Fruit fly (Drosophila melanogaster) whole organism, wandering third instar larva: ENCODE results near the gene beag.

ENCODE experiments used
- CG32264 ChIP-seq: fragments of 200-800 bp; sonication (Bioruptor generic); optimal IDR thresholded peaks from 2 replicates; lab custom pipeline; 2016; ENCODE audit warnings: missing biosample characterization, missing genetic modification characterization
- CrebA ChIP-seq: fragments of 200-800 bp; sonication (Bioruptor generic); optimal IDR thresholded peaks from 2 replicates; lab custom pipeline; 2016; ENCODE audit warnings: missing biosample characterization, mild to moderate bottlenecking, missing genetic modification characterization, borderline replicate concordance
- Dfd ChIP-seq: fragments of >200 bp; optimal IDR thresholded peaks from 2 replicates; lab custom pipeline; 2017; ENCODE audit warnings: missing biosample characterization, missing genetic modification characterization
- Dif ChIP-seq: fragments of 200-275, 200-300 bp; sonication (Bioruptor generic); optimal IDR thresholded peaks from 2 replicates; lab custom pipeline; 2018; ENCODE audit warnings: missing biosample characterization, missing genetic modification characterization; ENCODE audit not compliant: partially characterized antibody
- HLH106 ChIP-seq: fragments of 200-800 bp; optimal IDR thresholded peaks from 3 replicates; lab custom pipeline; 2019; ENCODE audit warnings: missing biosample characterization, mild to moderate bottlenecking, missing genetic modification characterization, moderate library complexity
- Hnf4 ChIP-seq: fragments of 200-800 bp; sonication (Bioruptor generic); optimal IDR thresholded peaks from 2 replicates; lab custom pipeline; 2016; ENCODE audit warnings: missing biosample characterization, mild to moderate bottlenecking, missing genetic modification characterization
- Hr78 ChIP-seq: fragments of >200 bp; optimal IDR thresholded peaks from 2 replicates; lab custom pipeline; 2017; ENCODE audit warnings: missing biosample characterization, missing genetic modification characterization
- Hr83 ChIP-seq: fragments of 200-300 bp; sonication (Bioruptor generic); optimal IDR thresholded peaks from 2 replicates; lab custom pipeline; 2016; ENCODE audit warnings: missing biosample characterization, mild to moderate bottlenecking, missing genetic modification characterization, moderate library complexity; ENCODE audit not compliant: poor library complexity, severe bottlenecking
- Jra ChIP-seq: sonication (Bioruptor generic); optimal IDR thresholded peaks from 2 replicates; lab custom pipeline; 2016; ENCODE audit warnings: missing biosample characterization, missing genetic modification characterization
- Mio ChIP-seq: sonication (Bioruptor generic); optimal IDR thresholded peaks from 2 replicates; lab custom pipeline; 2016; ENCODE audit warnings: missing biosample characterization, missing genetic modification characterization
- Myc ChIP-seq: fragments of >200 bp; optimal IDR thresholded peaks from 2 replicates; lab custom pipeline; 2017
- N ChIP-seq: fragments of >200 bp; optimal IDR thresholded peaks from 2 replicates; lab custom pipeline; 2018; ENCODE audit warnings: missing biosample characterization, missing external identifiers, missing genetic modification characterization
- OdsH ChIP-seq: fragments of 200-800 bp; sonication (Bioruptor generic); optimal IDR thresholded peaks from 2 replicates; lab custom pipeline; 2016; ENCODE audit warnings: missing biosample characterization, mild to moderate bottlenecking, missing genetic modification characterization
- Rel ChIP-seq, 2 experiments: fragments of 200-800 bp; sonication (Bioruptor generic) in 1 of 2; optimal IDR thresholded peaks; 2 replicates in 1 of 2; 3 replicates in 1 of 2; lab custom pipeline; 2016 to 2019; ENCODE audit warnings: mild to moderate bottlenecking in 2 of 2, missing biosample characterization in 2 of 2, missing genetic modification characterization in 2 of 2, moderate library complexity in 1 of 2
- Sp1 ChIP-seq: fragments of 200-800 bp; sonication (Bioruptor generic); optimal IDR thresholded peaks from 3 replicates; lab custom pipeline; 2019; ENCODE audit warnings: missing biosample characterization, mild to moderate bottlenecking, missing genetic modification characterization, moderate library complexity
- Vsx2 ChIP-seq: fragments of 200-300, 225-300 bp; sonication (Bioruptor generic); optimal IDR thresholded peaks from 2 replicates; lab custom pipeline; 2018; ENCODE audit warnings: missing biosample characterization, missing genetic modification characterization; ENCODE audit not compliant: partially characterized antibody
- br ChIP-seq: fragments of 200-800 bp; sonication (Bioruptor generic); optimal IDR thresholded peaks from 2 replicates; lab custom pipeline; 2016; ENCODE audit warnings: missing biosample characterization, missing genetic modification characterization
- brk ChIP-seq: fragments of 200-800 bp; sonication (Bioruptor generic); optimal IDR thresholded peaks from 2 replicates; lab custom pipeline; 2016; ENCODE audit warnings: missing biosample characterization, mild to moderate bottlenecking, missing genetic modification characterization
- dl ChIP-seq, 2 experiments: fragments of 175-275, 200-275 bp in 1 of 2; fragments of 200-275 bp in 1 of 2; sonication (Bioruptor generic); optimal IDR thresholded peaks; lab custom pipeline; 2018; ENCODE audit warnings: mild to moderate bottlenecking in 2 of 2, missing biosample characterization in 2 of 2, missing genetic modification characterization in 2 of 2, moderate library complexity in 2 of 2; ENCODE audit not compliant: partially characterized antibody in 2 of 2, insufficient read depth in 1 of 2
- dsf ChIP-seq: sonication (Bioruptor generic); optimal IDR thresholded peaks from 2 replicates; lab custom pipeline; 2016; ENCODE audit warnings: missing biosample characterization, missing genetic modification characterization, borderline replicate concordance
- ey ChIP-seq: fragments of 200-800 bp; sonication (Bioruptor generic); optimal IDR thresholded peaks from 2 replicates; lab custom pipeline; 2016; ENCODE audit warnings: missing biosample characterization, missing genetic modification characterization
- foxo ChIP-seq, 2 experiments: fragments of 200-800 bp; sonication (Bioruptor generic); optimal IDR thresholded peaks; 2 replicates in 1 of 2; 3 replicates in 1 of 2; lab custom pipeline; 2016 to 2017; ENCODE audit warnings: missing biosample characterization in 2 of 2, missing genetic modification characterization in 2 of 2
- fru ChIP-seq: fragments of 200-800 bp; sonication (Bioruptor generic); optimal IDR thresholded peaks from 3 replicates; lab custom pipeline; 2016; ENCODE audit warnings: missing biosample characterization, mild to moderate bottlenecking, missing genetic modification characterization
- h ChIP-seq: fragments of 200-800 bp; sonication (Bioruptor generic); optimal IDR thresholded peaks from 3 replicates; lab custom pipeline; 2016; ENCODE audit warnings: missing biosample characterization, mild to moderate bottlenecking, missing genetic modification characterization
- jim ChIP-seq: fragments of 175-275, 200-325 bp; sonication (Bioruptor generic); optimal IDR thresholded peaks from 2 replicates; lab custom pipeline; 2016; ENCODE audit warnings: missing biosample characterization, mild to moderate bottlenecking, missing genetic modification characterization
- lola ChIP-seq: fragments of >200 bp; optimal IDR thresholded peaks from 2 replicates; lab custom pipeline; 2017; ENCODE audit warnings: missing biosample characterization, missing genetic modification characterization
- pan ChIP-seq: fragments of >200 bp; optimal IDR thresholded peaks from 2 replicates; lab custom pipeline; 2017
- psq ChIP-seq: fragments of 200-800 bp; sonication (Bioruptor generic); optimal IDR thresholded peaks from 3 replicates; lab custom pipeline; 2017; ENCODE audit warnings: missing biosample characterization, mild to moderate bottlenecking, missing genetic modification characterization, moderate library complexity
- rgr ChIP-seq: fragments of 200-800 bp; sonication (Bioruptor generic); optimal IDR thresholded peaks from 3 replicates; lab custom pipeline; 2016; ENCODE audit warnings: missing biosample characterization, mild to moderate bottlenecking, missing genetic modification characterization
- sage ChIP-seq: fragments of 200-800 bp; sonication (Bioruptor generic); optimal IDR thresholded peaks from 2 replicates; lab custom pipeline; 2016; ENCODE audit warnings: missing biosample characterization, mild to moderate bottlenecking, missing genetic modification characterization
- sv ChIP-seq: fragments of 200-800 bp; sonication (Bioruptor generic); optimal IDR thresholded peaks from 3 replicates; lab custom pipeline; 2016; ENCODE audit warnings: missing biosample characterization, missing genetic modification characterization
- tai ChIP-seq: sonication (Bioruptor generic); optimal IDR thresholded peaks from 2 replicates; lab custom pipeline; 2016; ENCODE audit warnings: missing biosample characterization, missing genetic modification characterization
- usp ChIP-seq: fragments of >200 bp; optimal IDR thresholded peaks from 2 replicates; lab custom pipeline; 2017; ENCODE audit warnings: missing biosample characterization, missing genetic modification characterization
- woc ChIP-seq: sonication (Bioruptor generic); optimal IDR thresholded peaks from 2 replicates; lab custom pipeline; 2016; ENCODE audit warnings: missing biosample characterization, mild to moderate bottlenecking, missing genetic modification characterization

Gene beag

dm6 chr3R:9082332-9082731 is 17.5 kb upstream of the beag start:
- TF ChIP-seq Hnf4 (GFP tag; lab: Kevin White, UChicago) (no peak), jim (GFP tag; lab: Kevin White, UChicago) (no peak), lola (no peak), Dif (no peak), CG32264 (GFP tag; lab: Kevin White, UChicago) (no peak), dsf (GFP tag; lab: Kevin White, UChicago) (no peak), brk (no peak), Vsx2 (GFP tag; lab: Kevin White, UChicago) (no peak), dl (GFP tag; optimal IDR thresholded peaks at IDR 0.05; lab: Kevin White, UChicago; ENCODE audit: insufficient read depth in 1 of 2, partially characterized antibody in 2 of 2) (no peak), Myc (lab: Kevin White, UChicago) (no peak), usp (GFP tag; lab: Kevin White, UChicago) (no peak), rgr (no peak), HLH106 (tag; lab: Kevin White, UChicago) (no peak), Hr83 (no peak), sage (no peak), CrebA (GFP tag; lab: Kevin White, UChicago) (no peak), psq (GFP tag; lab: Kevin White, UChicago) (no peak), Mio (GFP tag; lab: Kevin White, UChicago) (no peak), woc (GFP tag; lab: Kevin White, UChicago) (no peak)

DNA sequence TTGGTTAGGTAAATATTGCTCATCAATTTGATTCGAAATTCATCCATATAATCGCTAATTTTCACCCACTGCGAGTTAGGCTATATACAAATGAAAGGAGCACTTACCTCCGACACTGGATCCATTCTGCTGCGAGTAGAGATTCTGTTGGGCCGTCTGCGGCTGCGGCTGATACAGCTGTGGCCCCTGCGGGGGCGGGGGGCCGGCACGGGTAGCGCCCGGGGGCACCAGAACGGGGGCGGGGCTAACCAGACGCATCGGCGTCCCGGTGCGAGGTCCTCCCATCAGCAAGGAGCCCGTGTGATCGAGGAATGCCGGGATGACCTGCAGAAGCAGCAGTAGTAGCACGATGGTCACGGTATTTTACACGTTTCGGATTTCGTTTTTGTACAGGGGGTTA is 14.8 kb upstream of the beag start:
- TF ChIP-seq Dfd (GFP tag; lab: Kevin White, UChicago) (peak; percentile 99), woc (GFP tag; lab: Kevin White, UChicago) (no peak)

- TF ChIP-seq br (GFP tag; lab: Kevin White, UChicago) (peak; percentile 27), Rel (GFP tag; optimal IDR thresholded peaks at IDR 0.05; lab: Kevin White, UChicago) (no peak), Rel (tag; optimal IDR thresholded peaks at IDR 0.05; lab: Kevin White, UChicago) (no peak), dsf (GFP tag; lab: Kevin White, UChicago) (no peak), Sp1 (GFP tag; lab: Kevin White, UChicago) (peak; percentile 33), foxo (GFP tag; optimal IDR thresholded peaks at IDR 0.05; lab: Kevin White, UChicago) (peak in 1 of 2 experiments; percentile 23), CG32264 (GFP tag; lab: Kevin White, UChicago) (no peak), pan (lab: Kevin White, UChicago) (no peak), Hnf4 (GFP tag; lab: Kevin White, UChicago) (peak; percentile 11), HLH106 (tag; lab: Kevin White, UChicago) (peak; percentile 36), OdsH (GFP tag; lab: Kevin White, UChicago) (peak; percentile 21), sv (no peak), h (GFP tag; lab: Kevin White, UChicago) (peak; percentile 25), fru (GFP tag; lab: Kevin White, UChicago) (peak; percentile 40), rgr (peak; percentile 35), ey (GFP tag; lab: Kevin White, UChicago) (peak; percentile 42)
Observed at dm6 chr3R:9074934-9075333, 10.1 kb upstream of the beag start.

DNA sequence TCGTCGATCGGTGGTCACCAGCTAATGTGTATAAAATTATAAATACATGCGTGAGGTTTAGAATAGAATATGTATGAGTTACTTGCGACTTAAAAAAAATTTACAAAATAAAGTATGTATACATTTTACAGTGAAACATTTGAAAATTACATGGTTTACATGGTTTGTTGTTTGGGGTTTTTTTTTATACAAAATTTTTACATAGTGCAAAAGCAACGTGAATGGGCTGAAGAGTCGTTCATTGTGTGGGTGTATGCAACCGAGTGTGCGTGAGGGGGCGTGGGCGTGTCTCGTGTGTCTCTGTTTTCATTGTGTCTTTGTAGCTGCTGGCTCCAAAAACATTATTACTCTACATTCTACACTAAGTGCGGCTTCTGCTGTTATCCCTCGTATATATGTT is 5.0 kb upstream of the beag start:
- TF ChIP-seq Jra (GFP tag; lab: Kevin White, UChicago) (no peak), foxo (GFP tag; optimal IDR thresholded peaks at IDR 0.05; lab: Kevin White, UChicago) (no peak), rgr (no peak), dsf (GFP tag; lab: Kevin White, UChicago) (no peak), brk (no peak), Mio (GFP tag; lab: Kevin White, UChicago) (no peak), Dfd (GFP tag; lab: Kevin White, UChicago) (no peak), pan (lab: Kevin White, UChicago) (no peak), Dif (no peak)

DNA sequence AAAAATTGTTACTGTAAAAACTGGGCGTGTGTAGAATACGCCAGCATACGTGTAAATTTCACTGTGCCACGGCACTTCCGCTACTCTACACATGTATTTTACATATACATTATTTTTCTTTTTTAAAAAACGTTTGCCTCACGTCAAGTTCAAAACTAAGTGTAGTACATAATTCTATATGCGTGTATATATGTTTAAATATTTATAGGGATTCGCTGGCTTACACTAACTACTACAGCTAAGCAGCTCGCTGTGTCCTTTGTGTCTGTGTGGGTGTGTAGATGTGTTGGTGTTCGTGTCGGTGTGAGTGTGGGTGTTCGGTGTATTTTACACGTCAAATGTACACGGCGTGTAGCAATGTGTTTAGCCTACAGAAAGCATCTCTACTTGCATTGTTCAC is 3.5 kb upstream of the beag start:
- no peak for TF ChIP-seq N (GFP tag; lab: Kevin White, UChicago)
- no peak for TF ChIP-seq dl (GFP tag; optimal IDR thresholded peaks at IDR 0.05; lab: Kevin White, UChicago; ENCODE audit: insufficient read depth in 1 of 2, partially characterized antibody in 2 of 2)
- TF ChIP-seq Myc (lab: Kevin White, UChicago): no peak
- no peak for TF ChIP-seq HLH106 (tag; lab: Kevin White, UChicago)
- no peak for TF ChIP-seq Hr83
- TF ChIP-seq sv: no peak
- no peak for TF ChIP-seq OdsH (GFP tag; lab: Kevin White, UChicago)
- TF ChIP-seq fru (GFP tag; lab: Kevin White, UChicago): no peak
- TF ChIP-seq Hr78 (GFP tag; lab: Kevin White, UChicago): no peak
- TF ChIP-seq sage: no peak
- TF ChIP-seq tai: no peak
- TF ChIP-seq woc (GFP tag; lab: Kevin White, UChicago): no peak
- TF ChIP-seq h (GFP tag; lab: Kevin White, UChicago): no peak
- TF ChIP-seq psq (GFP tag; lab: Kevin White, UChicago): no peak
- TF ChIP-seq rgr: no peak
- TF ChIP-seq, all 38 proteins: peak for 0
